Fruit fly (Drosophila melanogaster): ENCODE data around the gene SA1.
A peak's percentile ranks its signal among the peaks of the same experiment; 100 is the strongest.

Gene SA1

DNA sequence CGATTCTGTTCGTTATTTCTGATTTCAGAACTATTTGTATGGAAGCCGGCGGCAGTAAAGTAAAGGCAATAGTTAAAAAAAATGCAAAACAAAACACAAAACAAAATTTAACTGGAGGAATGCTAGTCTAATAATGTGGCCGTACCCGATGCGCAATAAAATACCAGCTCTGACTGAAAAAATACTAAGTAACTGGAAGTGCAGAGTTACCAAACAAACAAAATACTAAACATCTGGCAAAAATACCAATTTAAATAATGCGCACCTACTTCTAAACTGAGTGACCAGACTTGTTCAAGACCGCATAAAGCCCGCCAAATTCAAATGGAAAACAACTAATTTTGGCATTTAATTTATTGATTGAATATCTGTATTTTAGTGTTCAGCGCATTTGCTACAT is 36.3 kb upstream of the SA1 start, which contains the start of gene Wee1 (continued):
- no peak for TF ChIP-seq Trl (optimal IDR thresholded peaks at IDR 0.05)
- TF ChIP-seq Trl (GFP tag; optimal IDR thresholded peaks at IDR 0.05): no peak
- no peak for TF ChIP-seq gcm (GFP tag; optimal IDR thresholded peaks at IDR 0.05)
- no peak for TF ChIP-seq TFAM (GFP tag; optimal IDR thresholded peaks at IDR 0.05)
- no peak for TF ChIP-seq Hand (GFP tag; optimal IDR thresholded peaks at IDR 0.05)
- TF ChIP-seq CG1603 (tag; optimal IDR thresholded peaks at IDR 0.05): no peak
- TF ChIP-seq CG15011 (GFP tag; optimal IDR thresholded peaks at IDR 0.05): no peak
- TF ChIP-seq trem (tag; optimal IDR thresholded peaks at IDR 0.05): peak; percentile 60
- peak; percentile 95 for TF ChIP-seq Dp (GFP tag; optimal IDR thresholded peaks at IDR 0.05)
- peak; percentile 98 for TF ChIP-seq CG9797 (GFP tag; optimal IDR thresholded peaks at IDR 0.05)
- no peak for TF ChIP-seq CG7556 (GFP tag; optimal IDR thresholded peaks at IDR 0.05)
- no peak for TF ChIP-seq CG33557 (GFP tag; optimal IDR thresholded peaks at IDR 0.05)
- TF ChIP-seq CG9876 (GFP tag; optimal IDR thresholded peaks at IDR 0.05): no peak
- TF ChIP-seq gce (GFP tag; IDR thresholded peaks at IDR 0.05): no peak
- no peak for TF ChIP-seq cg (GFP tag; optimal IDR thresholded peaks at IDR 0.05)
- no peak for TF ChIP-seq Max (GFP tag; optimal IDR thresholded peaks at IDR 0.05)
- no peak for TF ChIP-seq CoRest (tag; optimal IDR thresholded peaks at IDR 0.05)
- no peak for TF ChIP-seq CG14014 (GFP tag; IDR thresholded peaks at IDR 0.05)
- TF ChIP-seq grau (tag; optimal IDR thresholded peaks at IDR 0.05): no peak
- TF ChIP-seq Hsf (GFP tag; optimal IDR thresholded peaks at IDR 0.05): no peak
- no peak for TF ChIP-seq wdn (GFP tag; IDR thresholded peaks at IDR 0.05)
- no peak for TF ChIP-seq cas (GFP tag; IDR thresholded peaks at IDR 0.05)
- TF ChIP-seq CG11695 (GFP tag; IDR thresholded peaks at IDR 0.05): no peak
- TF ChIP-seq CrebB (tag; optimal IDR thresholded peaks at IDR 0.05): no peak
- TF ChIP-seq CG33213 (GFP tag; optimal IDR thresholded peaks at IDR 0.05): peak; percentile 40
- TF ChIP-seq CG8765 (GFP tag; IDR thresholded peaks at IDR 0.05): no peak
- TF ChIP-seq sug (tag; optimal IDR thresholded peaks at IDR 0.05): no peak
- TF ChIP-seq Ada2b (GFP tag; IDR thresholded peaks at IDR 0.05): no peak
- peak; percentile 65 for TF ChIP-seq CG17186 (GFP tag; optimal IDR thresholded peaks at IDR 0.05)
- no peak for TF ChIP-seq nau (GFP tag; optimal IDR thresholded peaks at IDR 0.05)
- no peak for TF ChIP-seq CG9932 (GFP tag; IDR thresholded peaks at IDR 0.05)
- TF ChIP-seq Spps (tag; optimal IDR thresholded peaks at IDR 0.05): no peak
- no peak for TF ChIP-seq Chrac-16 (GFP tag; optimal IDR thresholded peaks at IDR 0.05)
- TF ChIP-seq corto (GFP tag; optimal IDR thresholded peaks at IDR 0.05): no peak
- TF ChIP-seq lov (optimal IDR thresholded peaks at IDR 0.05): no peak
- TF ChIP-seq lov (GFP tag; IDR thresholded peaks at IDR 0.05): no peak
- peak; percentile 84 for TF ChIP-seq HmgZ (tag; optimal IDR thresholded peaks at IDR 0.05)
- no peak for TF ChIP-seq CG17802 (tag; optimal IDR thresholded peaks at IDR 0.05)
- no peak for TF ChIP-seq CG8281 (tag; optimal IDR thresholded peaks at IDR 0.05)
- TF ChIP-seq CG30403 (GFP tag; optimal IDR thresholded peaks at IDR 0.05): no peak
- TF ChIP-seq CG4424 (GFP tag; optimal IDR thresholded peaks at IDR 0.05): no peak
- TF ChIP-seq toy (GFP tag; IDR thresholded peaks at IDR 0.05): no peak
- no peak for TF ChIP-seq Hr78 (GFP tag; optimal IDR thresholded peaks at IDR 0.05)
- no peak for TF ChIP-seq CG10462 (GFP tag; optimal IDR thresholded peaks at IDR 0.05)
- no peak for TF ChIP-seq dan (GFP tag; IDR thresholded peaks at IDR 0.05)
- TF ChIP-seq CG12391 (tag; optimal IDR thresholded peaks at IDR 0.05): peak; percentile 39
- no peak for TF ChIP-seq slbo (GFP tag; IDR thresholded peaks at IDR 0.05)
- TF ChIP-seq grn (GFP tag; optimal IDR thresholded peaks at IDR 0.05): no peak
- no peak for TF ChIP-seq Neu2 (GFP tag; optimal IDR thresholded peaks at IDR 0.05; ENCODE audit: borderline replicate concordance)
- TF ChIP-seq cwo (GFP tag; optimal IDR thresholded peaks at IDR 0.05): no peak
- no peak for TF ChIP-seq slou (GFP tag; optimal IDR thresholded peaks at IDR 0.05)
- peak; percentile 13 for TF ChIP-seq CG15601 (tag; optimal IDR thresholded peaks at IDR 0.05)
- TF ChIP-seq en (GFP tag; optimal IDR thresholded peaks at IDR 0.05): no peak

Data from whole organism, embryonic.